Worm (Caenorhabditis elegans) whole organism, L1 larva: ENCODE data around the gene Y51H4A.936.
"Not testable (repeated sequence)": the region's sequence is repeated elsewhere in the genome, so short reads cannot be mapped to it uniquely, and the experiment has no call there.

Experiments used
- ceh-88 ChIP-seq: fragments of 200-800 bp; sonication (Bioruptor generic); IDR thresholded peaks from 2 replicates; pipeline ENCODE4 v1.3.6; 2022; ENCODE audit warnings: missing genetic modification characterization, missing compliant biosample characterization
- mab-9 ChIP-seq: fragments of 200-800 bp; sonication (Bioruptor generic); IDR thresholded peaks from 2 replicates; pipeline ENCODE4 v1.3.6; 2022; ENCODE audit warnings: missing genetic modification reagents, missing genetic modification characterization, missing compliant biosample characterization
- pag-3 ChIP-seq: sonication (generic microtip); optimal IDR thresholded peaks from 2 replicates; lab custom pipeline; 2017; ENCODE audit warnings: missing genetic modification characterization, mild to moderate bottlenecking, missing compliant biosample characterization, antibody characterized with exemption, borderline replicate concordance; ENCODE audit not compliant: insufficient read depth
- snpc-4 ChIP-seq: fragments of 150-350 bp; optimal IDR thresholded peaks from 2 replicates; lab custom pipeline; 2014; ENCODE audit warnings: missing biosample characterization, missing genetic modification characterization
- ztf-11 ChIP-seq, 2 experiments: sonication (generic microtip); optimal IDR thresholded peaks; 2 replicates each; lab custom pipeline; 2016 to 2017; ENCODE audit warnings: missing genetic modification characterization in 2 of 2, missing biosample characterization in 1 of 2, missing compliant biosample characterization in 1 of 2

ce11 chrIV:16625909-16626308 is 3.3 kb upstream of the Y51H4A.936 start, which contains the start of gene fip-7:
- not testable (repeated sequence) for TF ChIP-seq ztf-11 (tag; optimal IDR thresholded peaks at IDR 0.05; lab: Kevin White, UChicago); snpc-4 (tag; lab: Kevin White, UChicago); ceh-88; pag-3 (tag; lab: Kevin White, UChicago); mab-9 (GFP tag; lab: Robert Waterston, UW)
